Fruit fly (Drosophila melanogaster): ENCODE measurements around the gene Alg10.

Gene Alg10

dm6 chr3L:11119901-11120418, 44.8 kb upstream of the Alg10 start (continued):
- TF ChIP-seq CG2875 (GFP tag; optimal IDR thresholded peaks at IDR 0.05) (peak; percentile 35), ro (GFP tag; IDR thresholded peaks at IDR 0.05) (no peak), HLH3B (GFP tag; IDR thresholded peaks at IDR 0.05) (no peak), CG31365 (tag; optimal IDR thresholded peaks at IDR 0.05) (peak; percentile 71), CG1233 (GFP tag; optimal IDR thresholded peaks at IDR 0.05) (peak; percentile 57), CG3281 (GFP tag; optimal IDR thresholded peaks at IDR 0.05) (peak; percentile 20), CG8281 (tag; optimal IDR thresholded peaks at IDR 0.05) (peak; percentile 1), Hr39 (optimal IDR thresholded peaks at IDR 0.05) (no peak), ems (GFP tag; optimal IDR thresholded peaks at IDR 0.05) (no peak), CG6765 (GFP tag; optimal IDR thresholded peaks at IDR 0.05) (peak; percentile 49), CG4424 (GFP tag; optimal IDR thresholded peaks at IDR 0.05) (no peak), D19A (tag; optimal IDR thresholded peaks at IDR 0.05) (no peak), CG12236 (GFP tag; optimal IDR thresholded peaks at IDR 0.05) (no peak), nmo (GFP tag; optimal IDR thresholded peaks at IDR 0.05) (peak; percentile 14), CG15073 (GFP tag; optimal IDR thresholded peaks at IDR 0.05) (no peak), CG12391 (tag; optimal IDR thresholded peaks at IDR 0.05) (no peak), chinmo (GFP tag; IDR thresholded peaks at IDR 0.05; ENCODE audit: partially characterized antibody) (peak; percentile 33; the same call in 1 of the 4 replicates), Vsx1 (GFP tag; optimal IDR thresholded peaks at IDR 0.05) (peak; percentile 57), D19B (GFP tag; optimal IDR thresholded peaks at IDR 0.05) (no peak), CG33557 (GFP tag; optimal IDR thresholded peaks at IDR 0.05) (no peak), exex (tag; optimal IDR thresholded peaks at IDR 0.05) (no peak), Tbp (GFP tag; optimal IDR thresholded peaks at IDR 0.05) (no peak), mam (GFP tag; optimal IDR thresholded peaks at IDR 0.05) (no peak), seq (GFP tag; IDR thresholded peaks at IDR 0.05) (no peak), CG31388 (GFP tag; optimal IDR thresholded peaks at IDR 0.05) (no peak), MTF-1 (GFP tag; optimal IDR thresholded peaks at IDR 0.05; ENCODE audit: borderline replicate concordance) (peak; percentile 46), CG17912 (GFP tag; optimal IDR thresholded peaks at IDR 0.05) (peak; percentile 5), fu2 (GFP tag; optimal IDR thresholded peaks at IDR 0.05) (no peak), CG18764 (GFP tag; optimal IDR thresholded peaks at IDR 0.05) (no peak), CG12155 (GFP tag; optimal IDR thresholded peaks at IDR 0.05) (peak; percentile 46), Sry-δ (GFP tag; optimal IDR thresholded peaks at IDR 0.05) (no peak), CG6813 (GFP tag; optimal IDR thresholded peaks at IDR 0.05) (peak; percentile 71), danr (GFP tag; IDR thresholded peaks at IDR 0.05) (no peak), fd96Cb (tag; optimal IDR thresholded peaks at IDR 0.05) (no peak), CG2678 (tag; optimal IDR thresholded peaks at IDR 0.05) (peak; percentile 53), CG6854 (GFP tag; optimal IDR thresholded peaks at IDR 0.05) (peak; percentile 47), CG6175 (GFP tag; IDR thresholded peaks at IDR 0.05) (no peak), CG17612 (GFP tag; IDR thresholded peaks at IDR 0.05) (no peak), tio (GFP tag; optimal IDR thresholded peaks at IDR 0.05) (no peak), dan (GFP tag; IDR thresholded peaks at IDR 0.05) (no peak), onecut (GFP tag; IDR thresholded peaks at IDR 0.05) (0 out of 2 replicates have a peak, but pooled peaks have one; percentile 5), CG18262 (tag; optimal IDR thresholded peaks at IDR 0.05) (no peak), mld (GFP tag; IDR thresholded peaks at IDR 0.05; ENCODE audit: partially characterized antibody) (no peak), vvl (GFP tag; IDR thresholded peaks at IDR 0.05) (no peak), MBD-R2 (GFP tag; IDR thresholded peaks at IDR 0.05) (no peak), klu (GFP tag; IDR thresholded peaks at IDR 0.05) (no peak), abd-A (tag; optimal IDR thresholded peaks at IDR 0.05) (peak; percentile 96), CG10979 (tag; optimal IDR thresholded peaks at IDR 0.05) (no peak), jumu (GFP tag; optimal IDR thresholded peaks at IDR 0.05) (peak; percentile 14), lmd (GFP tag; IDR thresholded peaks at IDR 0.05) (no peak), CG42726 (GFP tag; IDR thresholded peaks at IDR 0.05; ENCODE audit: partially characterized antibody) (no peak)

All from whole organism, embryonic.